Worm (Caenorhabditis elegans) whole organism, L3 larva: ENCODE results near the gene ZK1290.10.

ENCODE experiments used
- ZK546.5 ChIP-seq: sonication (generic microtip); optimal IDR thresholded peaks from 2 replicates; lab custom pipeline; 2017; ENCODE audit warnings: missing biosample characterization, missing genetic modification characterization
- aly-2 ChIP-seq: fragments of 150-350 bp; optimal IDR thresholded peaks from 2 replicates; lab custom pipeline; 2014; ENCODE audit warnings: missing biosample characterization, missing genetic modification characterization
- ceh-16 ChIP-seq: sonication (generic microtip); optimal IDR thresholded peaks from 2 replicates; lab custom pipeline; 2017; ENCODE audit warnings: missing biosample characterization, missing genetic modification characterization
- ceh-9 ChIP-seq: sonication (generic microtip); optimal IDR thresholded peaks from 2 replicates; lab custom pipeline; 2018; ENCODE audit warnings: missing biosample characterization, missing genetic modification characterization
- egl-27 ChIP-seq: sonication (generic microtip); optimal IDR thresholded peaks from 4 replicates; lab custom pipeline; 2017; ENCODE audit warnings: missing biosample characterization, missing genetic modification reagents, missing genetic modification characterization
- egl-5 ChIP-seq: fragments of 150-350 bp; optimal IDR thresholded peaks from 2 replicates; lab custom pipeline; 2017; ENCODE audit warnings: missing biosample characterization, missing genetic modification reagents, missing genetic modification characterization, inconsistent platforms
- elt-2 ChIP-seq: sonication (generic microtip); optimal IDR thresholded peaks from 2 replicates; lab custom pipeline; 2016; ENCODE audit warnings: missing genetic modification reagents, mild to moderate bottlenecking, missing genetic modification characterization, missing compliant biosample characterization
- elt-3 ChIP-seq, 3 experiments: fragments of 150-350 bp in 1 of 3; sonication (generic microtip) in 2 of 3; optimal IDR thresholded peaks; 2 replicates in 2 of 3; 4 replicates in 1 of 3; lab custom pipeline; 2014 to 2017; ENCODE audit warnings: missing biosample characterization in 3 of 3, missing genetic modification characterization in 3 of 3
- fkh-10 ChIP-seq: sonication (generic microtip); optimal IDR thresholded peaks from 2 replicates; lab custom pipeline; 2017; ENCODE audit warnings: missing biosample characterization, missing genetic modification reagents, missing genetic modification characterization
- fkh-2 ChIP-seq: fragments of 150-350 bp; optimal IDR thresholded peaks from 2 replicates; lab custom pipeline; 2014; ENCODE audit warnings: missing biosample characterization, missing genetic modification reagents, missing genetic modification characterization
- fos-1 ChIP-seq: fragments of 150-350 bp; optimal IDR thresholded peaks from 2 replicates; lab custom pipeline; 2014; ENCODE audit warnings: missing biosample characterization, missing genetic modification characterization
- hmg-11 ChIP-seq: sonication (generic microtip); optimal IDR thresholded peaks from 2 replicates; lab custom pipeline; 2016; ENCODE audit warnings: missing genetic modification characterization, missing compliant biosample characterization
- jun-1 ChIP-seq: fragments of 150-350 bp; optimal IDR thresholded peaks from 2 replicates; lab custom pipeline; 2014; ENCODE audit warnings: missing biosample characterization, missing genetic modification reagents, missing genetic modification characterization
- lsy-12 ChIP-seq: sonication (generic microtip); optimal IDR thresholded peaks from 2 replicates; lab custom pipeline; 2016; ENCODE audit warnings: mild to moderate bottlenecking, missing genetic modification characterization, missing compliant biosample characterization
- mdl-1 ChIP-seq: fragments of 150-350 bp; optimal IDR thresholded peaks from 2 replicates; lab custom pipeline; 2014; ENCODE audit warnings: missing biosample characterization, missing genetic modification characterization
- mml-1 ChIP-seq: fragments of 150-350 bp; sonication (generic microtip); optimal IDR thresholded peaks from 3 replicates; lab custom pipeline; 2014; ENCODE audit warnings: missing biosample characterization, missing genetic modification characterization
- nfya-1 ChIP-seq: sonication (generic microtip); optimal IDR thresholded peaks from 2 replicates; lab custom pipeline; 2017; ENCODE audit warnings: missing genetic modification characterization, mild to moderate bottlenecking, missing compliant biosample characterization, antibody characterized with exemption, moderate library complexity; ENCODE audit not compliant: insufficient read depth
- nhr-23 ChIP-seq: fragments of 150-350 bp; optimal IDR thresholded peaks from 2 replicates; lab custom pipeline; 2014; ENCODE audit warnings: missing biosample characterization, missing genetic modification reagents, missing genetic modification characterization
- nhr-25 ChIP-seq: sonication (generic microtip); optimal IDR thresholded peaks from 2 replicates; lab custom pipeline; 2017; ENCODE audit warnings: missing biosample characterization, missing genetic modification characterization
- nhr-28 ChIP-seq: fragments of 150-350 bp; optimal IDR thresholded peaks from 2 replicates; lab custom pipeline; 2014; ENCODE audit warnings: missing biosample characterization, missing genetic modification characterization
- nhr-43 ChIP-seq: sonication (generic microtip); optimal IDR thresholded peaks from 2 replicates; lab custom pipeline; 2016; ENCODE audit warnings: mild to moderate bottlenecking, missing genetic modification characterization, missing compliant biosample characterization; ENCODE audit not compliant: poor library complexity, severe bottlenecking
- nhr-76 ChIP-seq: fragments of 150-350 bp; sonication (generic microtip); optimal IDR thresholded peaks from 5 replicates; lab custom pipeline; 2014; ENCODE audit warnings: missing biosample characterization, missing genetic modification characterization
- nhr-77 ChIP-seq: fragments of 150-350 bp; optimal IDR thresholded peaks from 2 replicates; lab custom pipeline; 2014; ENCODE audit warnings: missing biosample characterization, missing genetic modification characterization
- pha-4 ChIP-seq: fragments of 150-350 bp; optimal IDR thresholded peaks from 2 replicates; lab custom pipeline; 2014; ENCODE audit warnings: missing biosample characterization, missing genetic modification reagents, missing genetic modification characterization
- pqm-1 ChIP-seq: fragments of 150-350 bp; optimal IDR thresholded peaks from 2 replicates; lab custom pipeline; 2017; ENCODE audit warnings: missing biosample characterization, missing genetic modification characterization, inconsistent platforms
- sea-2 ChIP-seq: fragments of 150-350 bp; sonication (generic microtip); optimal IDR thresholded peaks from 4 replicates; lab custom pipeline; 2014; ENCODE audit warnings: missing biosample characterization, missing genetic modification reagents, missing genetic modification characterization
- skn-1 ChIP-seq: fragments of 150-350 bp; optimal IDR thresholded peaks from 2 replicates; lab custom pipeline; 2014; ENCODE audit warnings: missing biosample characterization, missing genetic modification characterization
- unc-39 ChIP-seq: sonication (generic microtip); optimal IDR thresholded peaks from 4 replicates; lab custom pipeline; 2017; ENCODE audit warnings: missing biosample characterization, missing genetic modification characterization
- unc-62 ChIP-seq: fragments of 150-350 bp; sonication (generic microtip); optimal IDR thresholded peaks from 4 replicates; lab custom pipeline; 2014; ENCODE audit warnings: missing biosample characterization, missing genetic modification reagents, missing genetic modification characterization
- ztf-4 ChIP-seq: fragments of 150-350 bp; optimal IDR thresholded peaks from 2 replicates; lab custom pipeline; 2014; ENCODE audit warnings: missing biosample characterization, missing genetic modification characterization

The ZK1290.10 gene

DNA sequence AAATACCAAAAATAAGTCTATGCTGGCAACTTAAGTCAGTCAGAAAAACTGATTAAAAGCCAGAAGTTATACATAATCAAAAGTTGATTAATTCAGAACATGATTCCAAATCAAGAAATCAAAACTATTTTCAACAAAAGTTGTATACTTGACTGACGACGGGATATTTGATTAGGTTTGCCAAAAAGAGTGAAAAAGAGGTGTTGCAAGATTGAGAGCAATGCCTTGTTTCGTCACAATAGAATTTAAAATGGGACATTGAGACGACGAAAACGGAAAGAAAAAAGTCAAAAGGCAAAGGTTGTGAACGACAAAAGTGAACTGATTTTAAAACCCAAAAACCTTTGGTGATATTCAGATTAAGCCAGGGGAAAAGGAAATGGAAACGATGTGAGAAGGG, 5.2 kb upstream of the ZK1290.10 start:
- TF ChIP-seq fkh-10 (GFP tag; lab: Kevin White, UChicago) (peak; percentile 72), ceh-9 (tag; lab: Kevin White, UChicago) (no peak)

- peak; percentile 26 for TF ChIP-seq pqm-1
- peak; percentile 10 for TF ChIP-seq unc-62
- no peak for TF ChIP-seq mdl-1 (tag; lab: Kevin White, UChicago)
- TF ChIP-seq pha-4 (tag; lab: Kevin White, UChicago): peak; percentile 54
- TF ChIP-seq nhr-25 (tag; lab: Kevin White, UChicago): peak; percentile 51
- no peak for TF ChIP-seq skn-1 (tag; lab: Kevin White, UChicago)
- no peak for TF ChIP-seq mml-1 (tag; lab: Kevin White, UChicago)
- TF ChIP-seq sea-2 (GFP tag; lab: Kevin White, UChicago): no peak
- peak; percentile 13 for TF ChIP-seq jun-1 (tag; lab: Kevin White, UChicago)
These were observed 4.3 kb upstream of the ZK1290.10 start for ce11 chrII:7557981-7558380.

ce11 chrII:7555454-7555853, 1.7 kb upstream of the ZK1290.10 start, which contains the start of gene ZK1290.14:
ZK1290.14 (minus strand) TSS chrII:7555592.
- no peak for TF ChIP-seq hmg-11 (tag; lab: Kevin White, UChicago)
- no peak for TF ChIP-seq nhr-77
- TF ChIP-seq fkh-2 (tag; lab: Kevin White, UChicago): no peak
- TF ChIP-seq mdl-1 (tag; lab: Kevin White, UChicago): no peak
- TF ChIP-seq nfya-1 (tag; lab: Kevin White, UChicago): no peak
- TF ChIP-seq unc-39 (tag; lab: Kevin White, UChicago): no peak
- TF ChIP-seq ceh-16: no peak
- TF ChIP-seq ZK546.5: no peak
- TF ChIP-seq pha-4 (tag; lab: Kevin White, UChicago): no peak
- no peak for TF ChIP-seq nhr-76 (tag; lab: Kevin White, UChicago)
- TF ChIP-seq egl-5: no peak
- TF ChIP-seq ceh-9 (tag; lab: Kevin White, UChicago): no peak

DNA sequence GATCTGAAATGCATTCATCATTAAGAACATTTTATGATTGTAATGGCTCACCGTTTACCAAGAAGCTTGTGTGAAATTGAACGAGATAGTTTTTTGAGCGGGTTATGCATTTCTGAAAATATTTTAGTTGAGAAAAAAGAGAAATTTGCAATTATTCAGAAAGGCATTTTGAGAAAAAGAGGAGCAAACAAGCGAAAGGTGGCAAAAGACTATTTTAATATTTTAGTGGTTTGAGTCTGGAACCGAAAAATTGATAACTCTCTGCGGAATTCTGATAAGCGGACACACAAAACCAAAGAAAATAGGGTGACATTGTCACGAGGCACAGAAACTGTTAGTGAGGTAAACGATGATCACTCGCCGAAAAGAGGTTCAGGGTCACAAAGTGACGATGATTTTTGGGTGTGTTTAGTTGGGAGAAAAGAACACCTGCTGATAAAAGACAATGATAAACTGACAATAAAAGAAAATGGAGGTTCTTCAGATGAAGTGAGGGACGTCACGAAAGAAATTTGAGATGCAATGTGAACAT, 1.1 kb upstream of the ZK1290.10 start:
- TF ChIP-seq jun-1 (tag; lab: Kevin White, UChicago) (peak; percentile 84), ZK546.5 (no peak), nhr-25 (tag; lab: Kevin White, UChicago) (peak; percentile 81), ztf-4 (tag; lab: Kevin White, UChicago) (no peak), pqm-1 (peak; percentile 79), fos-1 (no peak), elt-2 (tag; lab: Kevin White, UChicago) (peak; percentile 98), nhr-23 (tag; lab: Kevin White, UChicago) (no peak), pha-4 (tag; lab: Kevin White, UChicago) (peak; percentile 55)

DNA sequence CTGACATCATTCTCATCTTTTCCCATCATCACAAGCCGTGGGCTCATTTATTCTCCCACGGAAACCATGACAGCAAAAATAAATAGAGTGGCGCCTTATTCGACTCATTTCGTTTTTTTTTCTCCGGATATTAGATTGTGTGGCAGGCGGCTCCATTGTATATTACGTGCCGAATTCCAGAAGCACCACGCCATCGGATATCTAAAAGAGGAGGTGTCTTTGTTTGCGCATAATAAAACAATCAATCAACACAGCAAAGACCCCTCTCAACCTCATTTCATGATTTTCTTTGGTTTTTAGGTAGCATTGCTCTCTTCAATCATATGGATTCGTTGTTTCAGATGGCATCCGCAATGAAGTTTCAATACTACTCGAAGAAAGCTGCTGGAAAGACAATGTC, 4.7 kb downstream of the ZK1290.10 start, which contains the start of gene tph-1:
Gene tph-1 (plus strand): TSS at position 301 of the 400 bp plus-strand sequence.
- TF ChIP-seq egl-27 (tag; lab: Kevin White, UChicago) (no peak), aly-2 (no peak), lsy-12 (tag; lab: Kevin White, UChicago) (no peak), nhr-43 (tag; lab: Kevin White, UChicago) (no peak), pqm-1 (no peak), nhr-25 (tag; lab: Kevin White, UChicago) (no peak), nhr-23 (tag; lab: Kevin White, UChicago) (no peak), sea-2 (GFP tag; lab: Kevin White, UChicago) (no peak), pha-4 (tag; lab: Kevin White, UChicago) (no peak)

ce11 chrII:7548044-7548443, 5.7 kb downstream of the ZK1290.10 start, which contains the start of gene fbxa-224:
fbxa-224 (minus strand) TSS chrII:7548144.
- TF ChIP-seq unc-62 (no peak), sea-2 (GFP tag; lab: Kevin White, UChicago) (no peak), ceh-9 (tag; lab: Kevin White, UChicago) (no peak), ztf-4 (tag; lab: Kevin White, UChicago) (no peak), fos-1 (no peak), egl-5 (no peak), unc-39 (tag; lab: Kevin White, UChicago) (no peak), nhr-28 (tag; lab: Kevin White, UChicago) (no peak), elt-3 (tag; optimal IDR thresholded peaks at IDR 0.05; lab: Kevin White, UChicago) (no peak), nhr-43 (tag; lab: Kevin White, UChicago) (no peak), nhr-76 (tag; lab: Kevin White, UChicago) (no peak)
